Worm (Caenorhabditis elegans): ENCODE results near the gene C01B10.9.
"Not testable (repeated sequence)": the region's sequence is repeated elsewhere in the genome, so short reads cannot be mapped to it uniquely, and the experiment has no call there.

Gene C01B10.9

ce11 chrIV:6588080-6588613, 43.9 kb upstream of the C01B10.9 start:
- TF ChIP-seq hlh-8 (tag; optimal IDR thresholded peaks at IDR 0.05) (no peak), nhr-232 (tag; optimal IDR thresholded peaks at IDR 0.05) (no peak), ref-2 (tag; optimal IDR thresholded peaks at IDR 0.05) (no peak), ceh-30 (tag; optimal IDR thresholded peaks at IDR 0.05) (no peak), eyg-1 (tag; optimal IDR thresholded peaks at IDR 0.05) (no peak), ama-1 (optimal IDR thresholded peaks at IDR 0.05) (no peak), C08G9.2 (tag; optimal IDR thresholded peaks at IDR 0.05) (no peak), ceh-6 (GFP tag; optimal IDR thresholded peaks at IDR 0.05) (no peak), odd-2 (tag; optimal IDR thresholded peaks at IDR 0.05) (no peak), pat-9 (tag; optimal IDR thresholded peaks at IDR 0.05) (no peak), elt-4 (tag; optimal IDR thresholded peaks at IDR 0.05) (no peak), Y22D7AL.16 (tag; optimal IDR thresholded peaks at IDR 0.05) (no peak), lim-6 (tag; optimal IDR thresholded peaks at IDR 0.05) (no peak), syd-9 (tag; optimal IDR thresholded peaks at IDR 0.05) (no peak), pqm-1 (tag; optimal IDR thresholded peaks at IDR 0.05) (no peak), unc-3 (GFP tag; conservative IDR thresholded peaks at IDR 0.05) (no peak), unc-3 (tag; optimal IDR thresholded peaks at IDR 0.05) (no peak), ahr-1 (tag; optimal IDR thresholded peaks at IDR 0.05) (no peak), ttx-3 (tag; optimal IDR thresholded peaks at IDR 0.05) (no peak)

- TF ChIP-seq gmeb-2 (tag; optimal IDR thresholded peaks at IDR 0.05) (no peak), ceh-48 (tag; optimal IDR thresholded peaks at IDR 0.05) (no peak), ceh-30 (tag; optimal IDR thresholded peaks at IDR 0.05) (no peak), ceh-19 (GFP tag; optimal IDR thresholded peaks at IDR 0.05) (no peak), rnt-1 (tag; optimal IDR thresholded peaks at IDR 0.05) (no peak), ceh-24 (tag; optimal IDR thresholded peaks at IDR 0.05) (no peak)
These were observed 42.0 kb upstream of the C01B10.9 start, which contains the start of the genes lec-11 and irld-7 for ce11 chrIV:6590029-6590428. Gene lec-11 (minus strand): TSS chrIV:6590154. Gene irld-7 (plus strand): TSS chrIV:6590360.

ce11 chrIV:6591010-6591746, 40.8 kb upstream of the C01B10.9 start, which contains the start of the genes nspb-1 and nspb-2:
Gene nspb-1 (minus strand): TSS chrIV:6591110.
Gene nspb-2 (plus strand): TSS chrIV:6591696.
- TF ChIP-seq lim-6, ttx-3, ceh-18 (tag; optimal IDR thresholded peaks at IDR 0.05): not testable (repeated sequence)

- TF ChIP-seq unc-55 (GFP tag; optimal IDR thresholded peaks at IDR 0.05); ceh-6 (GFP tag; optimal IDR thresholded peaks at IDR 0.05); ceh-14 (tag; optimal IDR thresholded peaks at IDR 0.05): not testable (repeated sequence)
These were observed 37.2 kb upstream of the C01B10.9 start, which contains the start of gene nspb-3 for ce11 chrIV:6594871-6595270. Gene nspb-3 (minus strand): TSS chrIV:6594971.

DNA sequence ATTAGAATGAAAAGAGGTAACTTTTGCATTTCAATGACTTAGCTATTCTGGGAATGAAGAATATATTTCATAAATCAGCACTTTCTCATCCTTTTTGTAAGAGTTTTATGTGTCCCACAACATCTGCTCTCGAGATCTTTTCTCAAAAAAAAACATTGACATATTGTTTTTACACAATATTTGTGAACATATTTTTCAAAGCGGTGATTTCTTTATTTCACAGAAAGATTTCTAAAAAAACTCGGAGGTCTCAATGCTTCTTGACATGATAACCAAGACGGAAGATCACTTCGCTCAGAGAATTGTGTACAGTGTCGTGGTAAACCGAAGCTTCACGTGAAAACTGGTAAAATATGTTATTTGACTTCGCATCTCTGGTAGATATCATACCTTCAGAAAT, 36.1 kb upstream of the C01B10.9 start, which contains the start of gene F38A5.22:
Gene F38A5.22, minus strand, starts transcription at position 29 of the 400 bp plus-strand sequence.
- no peak for TF ChIP-seq hlh-6 (tag; optimal IDR thresholded peaks at IDR 0.05)
- TF ChIP-seq odd-2 (tag; optimal IDR thresholded peaks at IDR 0.05), result no peak
- no peak for TF ChIP-seq ceh-30 (tag; optimal IDR thresholded peaks at IDR 0.05)
- TF ChIP-seq eyg-1 (tag; optimal IDR thresholded peaks at IDR 0.05), result no peak
- no peak for TF ChIP-seq ceh-14 (tag; optimal IDR thresholded peaks at IDR 0.05)

ce11 chrIV:6597298-6597697, 34.7 kb upstream of the C01B10.9 start, which contains the start of gene F38A5.6:
Gene F38A5.6 (minus strand): TSS chrIV:6597398.
- TF ChIP-seq hlh-13 (GFP tag; optimal IDR thresholded peaks at IDR 0.05) (no peak), ama-1 (optimal IDR thresholded peaks at IDR 0.05) (no peak), madf-2 (tag; optimal IDR thresholded peaks at IDR 0.05) (no peak), unc-3 (GFP tag; conservative IDR thresholded peaks at IDR 0.05) (no peak), unc-3 (tag; optimal IDR thresholded peaks at IDR 0.05) (no peak), K02D7.2 (tag; optimal IDR thresholded peaks at IDR 0.05) (no peak)

All from whole organism, late embryonic.